In genomic region chrX:14975467-14976167, ce11 we compare ENCODE assay signal across 5 worm cellular contexts.
A peak's percentile ranks its signal among the peaks of the same experiment; 100 is the strongest.
TF ChIP-seq lines count a peak whose summit lies in the region.

F20D1.3 (plus strand) TSS chrX:14976117.

TF ChIP-seq in whole organism, L1 larva, 84 proteins besides CTCF, POLR2A, EP300 and RAD21 (continues in another document):
- TF ChIP-seq tbx-2 (tag; optimal IDR thresholded peaks at IDR 0.05; lab: Kevin White, UChicago), result peak; percentile 60
- TF ChIP-seq fos-1 (tag; optimal IDR thresholded peaks at IDR 0.05; lab: Kevin White, UChicago), result peak; percentile 97
- TF ChIP-seq nhr-19 (GFP tag; conservative IDR thresholded peaks at IDR 0.05; lab: Robert Waterston, UW), result no peak
- TF ChIP-seq nhr-20 (tag; optimal IDR thresholded peaks at IDR 0.05; lab: Kevin White, UChicago), result peak; percentile 66
- TF ChIP-seq isw-1 (GFP tag; IDR thresholded peaks at IDR 0.05; lab: Robert Waterston, UW), result no peak
- TF ChIP-seq pax-3 (tag; optimal IDR thresholded peaks at IDR 0.05; lab: Kevin White, UChicago), result no peak
- peak in 3 of 6 experiments; percentile 24 to 31 (median 25) for TF ChIP-seq elt-3 (tag; optimal IDR thresholded peaks at IDR 0.05; lab: Kevin White, UChicago)
- TF ChIP-seq fkh-8 (tag; optimal IDR thresholded peaks at IDR 0.05; lab: Kevin White, UChicago), result peak; percentile 75
- peak; percentile 60 for TF ChIP-seq blmp-1 (tag; optimal IDR thresholded peaks at IDR 0.05; lab: Kevin White, UChicago)
- TF ChIP-seq jun-1 (tag; optimal IDR thresholded peaks at IDR 0.05; lab: Kevin White, UChicago), result peak; percentile 77
- no peak for TF ChIP-seq elt-2 (tag; optimal IDR thresholded peaks at IDR 0.05; lab: Kevin White, UChicago)
- TF ChIP-seq irx-1 (tag; optimal IDR thresholded peaks at IDR 0.05; lab: Kevin White, UChicago), result peak; percentile 36
- no peak for TF ChIP-seq vab-15 (tag; optimal IDR thresholded peaks at IDR 0.05; lab: Kevin White, UChicago)
- TF ChIP-seq hlh-4 (tag; optimal IDR thresholded peaks at IDR 0.05; lab: Kevin White, UChicago), result no peak
- no peak for TF ChIP-seq ceh-88 (GFP tag; IDR thresholded peaks at IDR 0.05; lab: Robert Waterston, UW)
- no peak for TF ChIP-seq lin-15B (tag; optimal IDR thresholded peaks at IDR 0.05; lab: Kevin White, UChicago)
- TF ChIP-seq efl-1 (optimal IDR thresholded peaks at IDR 0.05; lab: Kevin White, UChicago), result peak; percentile 8 to 42
- peak in 1 of 2 experiments; percentile 15 for TF ChIP-seq efl-1 (GFP tag; optimal IDR thresholded peaks at IDR 0.05 in 1 of 2; lab: Kevin White, UChicago)
- TF ChIP-seq ceh-63 (GFP tag; optimal IDR thresholded peaks at IDR 0.05; lab: Kevin White, UChicago), result no peak

TF ChIP-seq in whole organism, L3 larva, 47 proteins besides CTCF, POLR2A, EP300 and RAD21 (continues in another document):
- TF ChIP-seq fkh-10 (GFP tag; optimal IDR thresholded peaks at IDR 0.05; lab: Kevin White, UChicago), result no peak
- TF ChIP-seq ceh-82 (tag; optimal IDR thresholded peaks at IDR 0.05; lab: Kevin White, UChicago), result no peak
- TF ChIP-seq elt-3 (tag; optimal IDR thresholded peaks at IDR 0.05; lab: Kevin White, UChicago), result no peak
- TF ChIP-seq skn-1 (tag; optimal IDR thresholded peaks at IDR 0.05; lab: Kevin White, UChicago), result peak; percentile 49
- TF ChIP-seq pha-4 (tag; optimal IDR thresholded peaks at IDR 0.05; lab: Kevin White, UChicago), result peak; percentile 55
- peak; percentile 9 for TF ChIP-seq mdl-1 (tag; optimal IDR thresholded peaks at IDR 0.05; lab: Kevin White, UChicago)
- TF ChIP-seq nhr-67 (tag; optimal IDR thresholded peaks at IDR 0.05; lab: Kevin White, UChicago), result no peak
- TF ChIP-seq unc-62 (GFP tag; optimal IDR thresholded peaks at IDR 0.05; lab: Kevin White, UChicago), result no peak
- peak; percentile 41 for TF ChIP-seq nhr-43 (tag; optimal IDR thresholded peaks at IDR 0.05; lab: Kevin White, UChicago; ENCODE audit: poor library complexity, severe bottlenecking)
- no peak for TF ChIP-seq daf-12 (tag; optimal IDR thresholded peaks at IDR 0.05; lab: Kevin White, UChicago)
- TF ChIP-seq nfya-1 (tag; optimal IDR thresholded peaks at IDR 0.05; lab: Kevin White, UChicago; ENCODE audit: insufficient read depth), result peak; percentile 64
- TF ChIP-seq nhr-25 (tag; optimal IDR thresholded peaks at IDR 0.05; lab: Kevin White, UChicago), result peak; percentile 58
- TF ChIP-seq egl-5 (tag; optimal IDR thresholded peaks at IDR 0.05; lab: Kevin White, UChicago), result peak; percentile 79
- TF ChIP-seq snpc-4 (tag; optimal IDR thresholded peaks at IDR 0.05; lab: Kevin White, UChicago), result peak; percentile 42
- TF ChIP-seq unc-39 (tag; optimal IDR thresholded peaks at IDR 0.05; lab: Kevin White, UChicago), result no peak
- TF ChIP-seq hmg-11 (tag; optimal IDR thresholded peaks at IDR 0.05; lab: Kevin White, UChicago), result peak; percentile 64
- TF ChIP-seq ceh-16 (tag; optimal IDR thresholded peaks at IDR 0.05; lab: Kevin White, UChicago), result no peak
- TF ChIP-seq lin-15B (tag; optimal IDR thresholded peaks at IDR 0.05; lab: Kevin White, UChicago), result peak; percentile 20
- TF ChIP-seq ceh-9 (tag; optimal IDR thresholded peaks at IDR 0.05; lab: Kevin White, UChicago), result no peak

TF ChIP-seq in whole organism, early embryonic, 17 proteins besides CTCF, POLR2A, EP300 and RAD21:
- TF ChIP-seq F13C5.2 (tag; optimal IDR thresholded peaks at IDR 0.05; lab: Kevin White, UChicago) (peak; percentile 2), hnd-1 (tag; optimal IDR thresholded peaks at IDR 0.05; lab: Kevin White, UChicago) (no peak)

TF ChIP-seq in whole organism, midembryonic, 9 proteins besides CTCF, POLR2A, EP300 and RAD21:
- TF ChIP-seq cog-1 (tag; optimal IDR thresholded peaks at IDR 0.05; lab: Kevin White, UChicago) (peak; percentile 67), tab-1 (GFP tag; IDR thresholded peaks at IDR 0.05; lab: Robert Waterston, UW) (no peak), ref-1 (GFP tag; conservative IDR thresholded peaks at IDR 0.05; lab: Robert Waterston, UW) (no peak), flt-1 (GFP tag; IDR thresholded peaks at IDR 0.05; lab: Robert Waterston, UW) (peak; percentile 29; the same call in 1 of the 2 replicates), klf-2 (GFP tag; conservative IDR thresholded peaks at IDR 0.05; lab: Robert Waterston, UW) (no peak), T22C8.4 (GFP tag; IDR thresholded peaks at IDR 0.05; lab: Robert Waterston, UW) (no peak), ztf-23 (GFP tag; IDR thresholded peaks at IDR 0.05; lab: Robert Waterston, UW) (no peak), med-1 (GFP tag; optimal IDR thresholded peaks at IDR 0.05; lab: Kevin White, UChicago; ENCODE audit: insufficient read depth) (no peak)

TF ChIP-seq in whole organism, young adult, 124 proteins besides CTCF, POLR2A, EP300 and RAD21 (continues in another document):
- TF ChIP-seq nhr-179 (tag; optimal IDR thresholded peaks at IDR 0.05; lab: Kevin White, UChicago) (no peak), egl-18 (GFP tag; IDR thresholded peaks at IDR 0.05; lab: Robert Waterston, UW) (no peak), F57A8.1 (GFP tag; optimal IDR thresholded peaks at IDR 0.05; lab: Kevin White, UChicago) (no peak), F55B11.4 (tag; optimal IDR thresholded peaks at IDR 0.05; lab: Kevin White, UChicago; ENCODE audit: borderline replicate concordance, insufficient read depth) (no peak), dox-1 (GFP tag; IDR thresholded peaks at IDR 0.05; lab: Robert Waterston, UW) (no peak), B0261.1 (tag; optimal IDR thresholded peaks at IDR 0.05; lab: Kevin White, UChicago) (no peak), zim-3 (tag; optimal IDR thresholded peaks at IDR 0.05; lab: Kevin White, UChicago) (no peak), dpl-1 (GFP tag; optimal IDR thresholded peaks at IDR 0.05; lab: Kevin White, UChicago) (no peak), tlf-1 (GFP tag; optimal IDR thresholded peaks at IDR 0.05; lab: Kevin White, UChicago) (no peak), F57C9.4 (tag; optimal IDR thresholded peaks at IDR 0.05; lab: Kevin White, UChicago) (no peak), aptf-3 (GFP tag; IDR thresholded peaks at IDR 0.05; lab: Robert Waterston, UW) (no peak), cebp-1 (GFP tag; IDR thresholded peaks at IDR 0.05; lab: Robert Waterston, UW) (no peak; the same call in 1 of the 2 replicates), cebp-1 (tag; optimal IDR thresholded peaks at IDR 0.05; lab: Kevin White, UChicago) (peak; percentile 86), lag-1 (GFP tag; IDR thresholded peaks at IDR 0.05; lab: Robert Waterston, UW) (no peak), snpc-3.4 (tag; optimal IDR thresholded peaks at IDR 0.05; lab: Kevin White, UChicago) (no peak), die-1 (tag; optimal IDR thresholded peaks at IDR 0.05; lab: Kevin White, UChicago) (peak; percentile 37), Y95B8A.8 (GFP tag; IDR thresholded peaks at IDR 0.05; lab: Robert Waterston, UW) (no peak), hrde-1 (tag; optimal IDR thresholded peaks at IDR 0.05; lab: Kevin White, UChicago; ENCODE audit: borderline replicate concordance) (no peak), nfya-2 (GFP tag; IDR thresholded peaks at IDR 0.05; lab: Robert Waterston, UW) (no peak), nhr-120 (GFP tag; IDR thresholded peaks at IDR 0.05; lab: Robert Waterston, UW) (no peak), F33H1.4 (GFP tag; IDR thresholded peaks at IDR 0.05; lab: Robert Waterston, UW) (no peak), bed-2 (GFP tag; IDR thresholded peaks at IDR 0.05; lab: Robert Waterston, UW) (no peak), nhr-80 (tag; optimal IDR thresholded peaks at IDR 0.05; lab: Kevin White, UChicago) (peak; percentile 40), ceh-91 (GFP tag; IDR thresholded peaks at IDR 0.05; lab: Robert Waterston, UW) (no peak), nhr-27 (tag; optimal IDR thresholded peaks at IDR 0.05; lab: Kevin White, UChicago) (no peak), attf-3 (GFP tag; conservative IDR thresholded peaks at IDR 0.05; lab: Robert Waterston, UW) (0 out of 2 replicates have a peak, but pooled peaks have one; percentile 19), F52B5.7 (tag; optimal IDR thresholded peaks at IDR 0.05; lab: Kevin White, UChicago) (no peak), ceh-40 (GFP tag; IDR thresholded peaks at IDR 0.05; lab: Robert Waterston, UW) (no peak), ztf-28 (GFP tag; IDR thresholded peaks at IDR 0.05; lab: Robert Waterston, UW) (no peak), attf-5 (GFP tag; optimal IDR thresholded peaks at IDR 0.05; lab: Kevin White, UChicago) (peak; percentile 68), egrh-3 (GFP tag; IDR thresholded peaks at IDR 0.05; lab: Robert Waterston, UW) (0 out of 2 replicates have a peak, but pooled peaks have one; percentile 9), F22D6.2 (tag; optimal IDR thresholded peaks at IDR 0.05; lab: Kevin White, UChicago) (no peak), hsf-1 (GFP tag; IDR thresholded peaks at IDR 0.05; lab: Robert Waterston, UW) (0 out of 2 replicates have a peak, but pooled peaks have one; percentile 40), K12H6.12 (tag; optimal IDR thresholded peaks at IDR 0.05; lab: Kevin White, UChicago) (peak; percentile 73), ets-4 (GFP tag; optimal IDR thresholded peaks at IDR 0.05; lab: Kevin White, UChicago) (no peak), ceh-100 (GFP tag; IDR thresholded peaks at IDR 0.05; lab: Robert Waterston, UW) (no peak), atf-7 (tag; optimal IDR thresholded peaks at IDR 0.05; lab: Kevin White, UChicago) (peak; percentile 90), mel-28 (tag; optimal IDR thresholded peaks at IDR 0.05; lab: Kevin White, UChicago; ENCODE audit: borderline replicate concordance) (no peak), egl-44 (GFP tag; IDR thresholded peaks at IDR 0.05; lab: Robert Waterston, UW) (no peak), F39B2.1 (GFP tag; IDR thresholded peaks at IDR 0.05; lab: Robert Waterston, UW) (no peak), ztf-22 (GFP tag; optimal IDR thresholded peaks at IDR 0.05; lab: Kevin White, UChicago) (no peak), madf-6 (GFP tag; IDR thresholded peaks at IDR 0.05; lab: Robert Waterston, UW) (no peak), pbrm-1 (GFP tag; IDR thresholded peaks at IDR 0.05; lab: Robert Waterston, UW) (0 out of 2 replicates have a peak, but pooled peaks have one; percentile 15), ceh-27 (GFP tag; optimal IDR thresholded peaks at IDR 0.05; lab: Kevin White, UChicago) (no peak), let-526 (GFP tag; IDR thresholded peaks at IDR 0.05; lab: Robert Waterston, UW) (no peak), C06A6.2 (GFP tag; conservative IDR thresholded peaks at IDR 0.05; lab: Robert Waterston, UW) (no peak), dpff-1 (tag; optimal IDR thresholded peaks at IDR 0.05; lab: Kevin White, UChicago) (no peak), Y53F4B.3 (GFP tag; IDR thresholded peaks at IDR 0.05; lab: Robert Waterston, UW) (no peak), tbx-9 (tag; optimal IDR thresholded peaks at IDR 0.05; lab: Kevin White, UChicago; ENCODE audit: borderline replicate concordance) (no peak), T26A5.8 (tag; optimal IDR thresholded peaks at IDR 0.05; lab: Kevin White, UChicago) (no peak)

Comparison
In these comparisons a context has a peak if more than half of its experiments do, and no peak if none do; other contexts are left out.
1. Of the 8 proteins assayed by ChIP-seq in both whole organism, young adult and whole organism, L1 larva: peak only in whole organism, young adult: none; only in whole organism, L1 larva: dpl-1, efl-1, lin-35, nhr-90 and unc-130; in both: none; in neither: 2; mixed calls (peak in some experiments, not most) for 1.